Worm (Caenorhabditis elegans) whole organism, late embryonic: Measurements from ENCODE around the gene C04H5.1.

Source experiments
- C38D4.7 ChIP-seq: fragments of 200-800 bp; sonication (Bioruptor generic); optimal IDR thresholded peaks from 2 replicates; lab custom pipeline; 2018; ENCODE audit warnings: mild to moderate bottlenecking, missing genetic modification characterization, moderate library complexity, missing compliant biosample characterization
- K02D7.2 ChIP-seq: sonication (generic microtip); optimal IDR thresholded peaks from 2 replicates; lab custom pipeline; 2017; ENCODE audit warnings: mild to moderate bottlenecking, missing genetic modification characterization, missing compliant biosample characterization
- K09A11.1 ChIP-seq: sonication (generic microtip); optimal IDR thresholded peaks from 2 replicates; lab custom pipeline; 2017; ENCODE audit warnings: antibody characterized with exemption, mild to moderate bottlenecking, missing genetic modification characterization, missing compliant biosample characterization; ENCODE audit not compliant: insufficient read depth
- T23F11.4 ChIP-seq: fragments of 200-800 bp; sonication (Bioruptor generic); optimal IDR thresholded peaks from 2 replicates; lab custom pipeline; 2018; ENCODE audit warnings: mild to moderate bottlenecking, missing genetic modification characterization, missing compliant biosample characterization
- ahr-1 ChIP-seq: sonication (generic microtip); optimal IDR thresholded peaks from 2 replicates; lab custom pipeline; 2016; ENCODE audit warnings: missing genetic modification characterization, missing compliant biosample characterization
- ama-1 ChIP-seq: fragments of 150-350 bp; optimal IDR thresholded peaks from 2 replicates; lab custom pipeline; 2014
- ceh-18 ChIP-seq: sonication (generic microtip); optimal IDR thresholded peaks from 2 replicates; lab custom pipeline; 2016; ENCODE audit warnings: missing genetic modification characterization, missing compliant biosample characterization
- ceh-2 ChIP-seq: sonication (generic microtip); optimal IDR thresholded peaks from 2 replicates; lab custom pipeline; 2016; ENCODE audit warnings: missing genotype, missing genetic modification characterization, missing compliant biosample characterization
- ceh-24 ChIP-seq: sonication (generic microtip); optimal IDR thresholded peaks from 2 replicates; lab custom pipeline; 2016; ENCODE audit warnings: mild to moderate bottlenecking, missing genetic modification characterization, missing compliant biosample characterization
- ceh-31 ChIP-seq: sonication (generic microtip); optimal IDR thresholded peaks from 2 replicates; lab custom pipeline; 2016; ENCODE audit warnings: missing genetic modification characterization, missing compliant biosample characterization
- ceh-34 ChIP-seq: sonication (generic microtip); optimal IDR thresholded peaks from 2 replicates; lab custom pipeline; 2016; ENCODE audit warnings: mild to moderate bottlenecking, missing genetic modification characterization, missing compliant biosample characterization
- ceh-48 ChIP-seq: sonication (generic microtip); optimal IDR thresholded peaks from 2 replicates; lab custom pipeline; 2016; ENCODE audit warnings: missing genetic modification characterization, inconsistent platforms, missing compliant biosample characterization
- dmd-4 ChIP-seq: sonication (generic microtip); optimal IDR thresholded peaks from 2 replicates; lab custom pipeline; 2016; ENCODE audit warnings: borderline replicate concordance, missing genetic modification characterization, missing compliant biosample characterization
- elt-2 ChIP-seq: sonication (generic microtip); optimal IDR thresholded peaks from 2 replicates; lab custom pipeline; 2016; ENCODE audit warnings: missing genetic modification reagents, missing genetic modification characterization, missing compliant biosample characterization
- elt-4 ChIP-seq: sonication (generic microtip); optimal IDR thresholded peaks from 2 replicates; lab custom pipeline; 2016; ENCODE audit warnings: missing genetic modification characterization, missing compliant biosample characterization
- fkh-10 ChIP-seq: fragments of 150-350 bp; optimal IDR thresholded peaks from 2 replicates; lab custom pipeline; 2014; ENCODE audit warnings: missing biosample characterization, missing genetic modification reagents, missing genetic modification characterization
- fkh-6 ChIP-seq: sonication (generic microtip); optimal IDR thresholded peaks from 2 replicates; lab custom pipeline; 2016; ENCODE audit warnings: missing genetic modification characterization, missing compliant biosample characterization
- hlh-6 ChIP-seq: sonication (generic microtip); optimal IDR thresholded peaks from 2 replicates; lab custom pipeline; 2016; ENCODE audit warnings: missing genotype, missing genetic modification characterization, missing compliant biosample characterization
- madf-2 ChIP-seq: sonication (generic microtip); optimal IDR thresholded peaks from 2 replicates; lab custom pipeline; 2017; ENCODE audit warnings: missing genetic modification characterization, missing compliant biosample characterization
- mec-3 ChIP-seq: sonication (generic microtip); optimal IDR thresholded peaks from 2 replicates; lab custom pipeline; 2016; ENCODE audit warnings: borderline replicate concordance, missing genetic modification characterization, missing compliant biosample characterization
- nfya-1 ChIP-seq: sonication (generic microtip); optimal IDR thresholded peaks from 2 replicates; lab custom pipeline; 2017; ENCODE audit warnings: missing genetic modification characterization, mild to moderate bottlenecking, missing compliant biosample characterization, antibody characterized with exemption, moderate library complexity
- nhr-11 ChIP-seq: fragments of 150-350 bp; optimal IDR thresholded peaks from 2 replicates; lab custom pipeline; 2014; ENCODE audit warnings: missing biosample characterization, missing genetic modification characterization
- nhr-232 ChIP-seq: sonication (generic microtip); optimal IDR thresholded peaks from 2 replicates; lab custom pipeline; 2016; ENCODE audit warnings: missing genetic modification characterization, missing compliant biosample characterization
- pax-1 ChIP-seq: fragments of 150-350 bp; optimal IDR thresholded peaks from 2 replicates; lab custom pipeline; 2014; ENCODE audit warnings: missing biosample characterization, missing genetic modification characterization
- pha-2 ChIP-seq: sonication (generic microtip); optimal IDR thresholded peaks from 2 replicates; lab custom pipeline; 2017; ENCODE audit warnings: mild to moderate bottlenecking, missing genetic modification characterization, missing compliant biosample characterization
- pqm-1 ChIP-seq: sonication (generic microtip); optimal IDR thresholded peaks from 2 replicates; lab custom pipeline; 2016; ENCODE audit warnings: missing genetic modification characterization, missing compliant biosample characterization
- pros-1 ChIP-seq: fragments of 150-350 bp; optimal IDR thresholded peaks from 2 replicates; lab custom pipeline; 2014; ENCODE audit warnings: missing biosample characterization, missing genetic modification reagents, missing genetic modification characterization
- ref-2 ChIP-seq: sonication (generic microtip); optimal IDR thresholded peaks from 2 replicates; lab custom pipeline; 2016; ENCODE audit warnings: missing genetic modification characterization, missing compliant biosample characterization
- sdc-2 ChIP-seq: sonication (generic microtip); optimal IDR thresholded peaks from 2 replicates; lab custom pipeline; 2016; ENCODE audit warnings: missing genotype, missing genetic modification characterization, missing compliant biosample characterization
- sox-4 ChIP-seq: sonication (generic microtip); optimal IDR thresholded peaks from 2 replicates; lab custom pipeline; 2017; ENCODE audit warnings: mild to moderate bottlenecking, missing genetic modification characterization, inconsistent platforms, missing compliant biosample characterization
- syd-9 ChIP-seq: sonication (generic microtip); optimal IDR thresholded peaks from 2 replicates; lab custom pipeline; 2016; ENCODE audit warnings: mild to moderate bottlenecking, missing genetic modification characterization, moderate library complexity, missing compliant biosample characterization
- tbx-2 ChIP-seq: sonication (generic microtip); optimal IDR thresholded peaks from 2 replicates; lab custom pipeline; 2016; ENCODE audit warnings: missing genetic modification characterization, missing compliant biosample characterization
- tbx-7 ChIP-seq: sonication (generic microtip); optimal IDR thresholded peaks from 2 replicates; lab custom pipeline; 2016; ENCODE audit warnings: missing genotype, missing genetic modification characterization, missing compliant biosample characterization
- unc-3 ChIP-seq, 2 experiments: fragments of 200-800 bp in 1 of 2; sonication (Bioruptor generic) in 1 of 2; sonication (generic microtip) in 1 of 2; conservative IDR thresholded peaks in 1 of 2; optimal IDR thresholded peaks in 1 of 2; 2 replicates each; pipeline versions ENCODE4 v1.3.6 to Lab custom; 2016 to 2022; ENCODE audit warnings: missing compliant biosample characterization in 2 of 2, missing genetic modification characterization in 2 of 2, missing genetic modification reagents in 1 of 2
- unc-42 ChIP-seq: sonication (generic microtip); optimal IDR thresholded peaks from 2 replicates; lab custom pipeline; 2016; ENCODE audit warnings: missing genotype, missing genetic modification characterization, missing compliant biosample characterization
- unc-55 ChIP-seq: sonication (generic microtip); optimal IDR thresholded peaks from 2 replicates; lab custom pipeline; 2017; ENCODE audit warnings: missing biosample characterization, missing genetic modification reagents, missing genetic modification characterization
- unc-86 ChIP-seq: sonication (generic microtip); optimal IDR thresholded peaks from 2 replicates; lab custom pipeline; 2016; ENCODE audit warnings: missing genetic modification characterization, missing compliant biosample characterization
- zip-5 ChIP-seq: sonication (generic microtip); optimal IDR thresholded peaks from 2 replicates; lab custom pipeline; 2016; ENCODE audit warnings: missing genetic modification characterization, missing compliant biosample characterization
- ztf-16 ChIP-seq: sonication (generic microtip); optimal IDR thresholded peaks from 2 replicates; lab custom pipeline; 2017; ENCODE audit warnings: missing genetic modification characterization, missing compliant biosample characterization

The C04H5.1 gene

ce11 chrII:14534000-14534399 is at the start of gene C04H5.1:
TSS of gene C04H5.1 (plus strand) at chrII:14534300.
- TF ChIP-seq unc-55 (GFP tag; lab: Kevin White, UChicago) (no peak), zip-5 (tag; lab: Kevin White, UChicago) (no peak), ztf-16 (tag; lab: Kevin White, UChicago) (no peak), ceh-2 (no peak), ceh-34 (tag; lab: Kevin White, UChicago) (no peak), pha-2 (tag; lab: Kevin White, UChicago) (no peak), hlh-6 (tag; lab: Kevin White, UChicago) (no peak), ahr-1 (tag; lab: Kevin White, UChicago) (no peak), unc-86 (tag; lab: Kevin White, UChicago) (no peak), elt-4 (tag; lab: Kevin White, UChicago) (no peak), ceh-24 (tag; lab: Kevin White, UChicago) (no peak), pros-1 (tag; lab: Kevin White, UChicago) (no peak)

ce11 chrII:14488661-14489060 is 45.4 kb upstream of the C04H5.1 start, which contains the start of gene usp-14:
TSS of gene usp-14 (minus strand) at chrII:14488688.
- TF ChIP-seq madf-2 (no peak), T23F11.4 (GFP tag; lab: Kevin White, UChicago) (no peak), ceh-31 (peak; percentile 25), pax-1 (tag; lab: Kevin White, UChicago) (no peak), sdc-2 (tag; lab: Kevin White, UChicago) (no peak), unc-55 (GFP tag; lab: Kevin White, UChicago) (no peak), tbx-2 (tag; lab: Kevin White, UChicago) (no peak), pros-1 (tag; lab: Kevin White, UChicago) (no peak)
- TF ChIP-seq, all 69 proteins: peak for 1

- TF ChIP-seq tbx-7 (no peak), nfya-1 (tag; lab: Kevin White, UChicago) (peak; percentile 4)
These were observed 44.7 kb upstream of the C04H5.1 start, which contains the start of gene vnut-1 for ce11 chrII:14489407-14489806. TSS of gene vnut-1 (plus strand) at chrII:14489802.

ce11 chrII:14492592-14493196 is 41.4 kb upstream of the C04H5.1 start:
- no peak for TF ChIP-seq zip-5 (tag; lab: Kevin White, UChicago)
- no peak for TF ChIP-seq hlh-6 (tag; lab: Kevin White, UChicago)
- TF ChIP-seq fkh-6: no peak
- no peak for TF ChIP-seq C38D4.7
- no peak for TF ChIP-seq sox-4 (tag; lab: Kevin White, UChicago)
- TF ChIP-seq K09A11.1 (tag; lab: Kevin White, UChicago): no peak
- no peak for TF ChIP-seq ama-1 (lab: Kevin White, UChicago)
- TF ChIP-seq unc-55 (GFP tag; lab: Kevin White, UChicago): no peak
- TF ChIP-seq unc-42 (tag; lab: Kevin White, UChicago): no peak
- TF ChIP-seq syd-9 (tag; lab: Kevin White, UChicago): no peak
- no peak for TF ChIP-seq sdc-2 (tag; lab: Kevin White, UChicago)
- no peak for TF ChIP-seq mec-3 (tag; lab: Kevin White, UChicago)
- no peak for TF ChIP-seq nfya-1 (tag; lab: Kevin White, UChicago)
- no peak for TF ChIP-seq unc-3 (GFP tag; conservative IDR thresholded peaks at IDR 0.05; lab: Robert Waterston, UW)
- no peak for TF ChIP-seq unc-3 (tag; optimal IDR thresholded peaks at IDR 0.05; lab: Kevin White, UChicago)
- no peak for TF ChIP-seq elt-2 (tag; lab: Kevin White, UChicago)
- no peak for TF ChIP-seq nhr-11 (tag; lab: Kevin White, UChicago)
- TF ChIP-seq elt-4 (tag; lab: Kevin White, UChicago): no peak

ce11 chrII:14494014-14494413 is 40.1 kb upstream of the C04H5.1 start:
- no peak for TF ChIP-seq fkh-6
- no peak for TF ChIP-seq pax-1 (tag; lab: Kevin White, UChicago)
- TF ChIP-seq ceh-18 (tag; lab: Kevin White, UChicago): no peak
- TF ChIP-seq fkh-10: no peak
- no peak for TF ChIP-seq K02D7.2 (tag; lab: Kevin White, UChicago)
- TF ChIP-seq mec-3 (tag; lab: Kevin White, UChicago): no peak
- TF ChIP-seq elt-2 (tag; lab: Kevin White, UChicago): no peak
- TF ChIP-seq dmd-4 (tag; lab: Kevin White, UChicago): no peak
- no peak for TF ChIP-seq ceh-48
- TF ChIP-seq unc-42 (tag; lab: Kevin White, UChicago): no peak
- no peak for TF ChIP-seq syd-9 (tag; lab: Kevin White, UChicago)
- no peak for TF ChIP-seq ref-2 (tag; lab: Kevin White, UChicago)
- TF ChIP-seq ceh-24 (tag; lab: Kevin White, UChicago): no peak
- no peak for TF ChIP-seq nhr-232
- TF ChIP-seq zip-5 (tag; lab: Kevin White, UChicago): no peak
- no peak for TF ChIP-seq pqm-1 (tag; lab: Kevin White, UChicago)
- TF ChIP-seq hlh-6 (tag; lab: Kevin White, UChicago): no peak
- TF ChIP-seq C38D4.7: no peak
